Fruit fly (Drosophila melanogaster): ENCODE measurements around the gene Eig71Ef.

Gene Eig71Ef

DNA sequence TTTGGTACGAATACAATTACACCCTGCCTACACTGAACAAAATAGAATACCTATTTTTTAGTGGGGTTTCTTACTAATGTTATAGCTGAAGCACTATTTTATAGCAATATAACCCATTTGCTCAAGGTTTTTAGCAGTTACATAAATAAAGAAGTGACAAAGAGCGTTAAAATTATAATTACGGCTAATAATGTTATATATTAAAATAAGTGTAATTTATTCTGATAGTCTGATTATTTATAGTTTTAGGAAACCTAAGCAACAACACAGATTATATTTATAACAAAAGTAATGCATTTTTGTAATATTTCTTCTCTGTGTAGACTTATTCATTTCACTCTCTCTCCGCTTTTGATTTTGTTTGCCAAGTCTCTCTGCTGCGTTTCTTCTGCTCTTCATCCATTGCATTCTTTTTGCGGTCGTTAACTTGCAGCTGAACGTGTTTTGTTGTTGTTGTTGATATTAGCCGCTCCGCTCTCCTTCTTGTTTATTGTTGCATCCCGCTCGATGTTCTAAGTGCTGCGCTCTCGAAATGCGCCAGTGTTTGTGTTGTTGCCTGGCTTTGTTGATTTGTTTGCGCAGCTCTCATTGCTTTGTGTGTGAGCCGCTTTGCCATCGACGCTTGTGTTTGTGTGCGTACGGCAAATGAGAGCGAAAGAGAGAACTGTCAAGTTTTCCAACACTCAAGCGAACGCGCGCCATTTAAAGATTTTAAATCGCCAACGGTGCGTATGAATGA, 31.3 kb downstream of the Eig71Ef start (continued):
- TF ChIP-seq Lhr (GFP tag; optimal IDR thresholded peaks at IDR 0.05) (peak; percentile 70), CG15514 (GFP tag; optimal IDR thresholded peaks at IDR 0.05) (peak; percentile 57), Gug (GFP tag; IDR thresholded peaks at IDR 0.05) (peak; percentile 65; the same call in 3 of the 4 replicates), slp2 (GFP tag; optimal IDR thresholded peaks at IDR 0.05) (no peak), CG10431 (GFP tag; optimal IDR thresholded peaks at IDR 0.05) (peak; percentile 41), NC2β (GFP tag; optimal IDR thresholded peaks at IDR 0.05) (peak; percentile 6), Dll (GFP tag; IDR thresholded peaks at IDR 0.05; ENCODE audit: partially characterized antibody) (no peak), cato (GFP tag; optimal IDR thresholded peaks at IDR 0.05; ENCODE audit: borderline replicate concordance) (peak; percentile 66), CG13624 (GFP tag; optimal IDR thresholded peaks at IDR 0.05) (peak; percentile 2), sens-2 (GFP tag; IDR thresholded peaks at IDR 0.05) (peak; percentile 69), CG6272 (GFP tag; IDR thresholded peaks at IDR 0.05) (no peak), nerfin-2 (GFP tag; IDR thresholded peaks at IDR 0.05; ENCODE audit: partially characterized antibody) (no peak), BEAF-32 (GFP tag; optimal IDR thresholded peaks at IDR 0.05) (no peak), YL-1 (GFP tag; optimal IDR thresholded peaks at IDR 0.05) (peak; percentile 66), lilli (GFP tag; optimal IDR thresholded peaks at IDR 0.05) (peak; percentile 55), Vsx1 (GFP tag; optimal IDR thresholded peaks at IDR 0.05) (peak; percentile 87), Ravus (GFP tag; IDR thresholded peaks at IDR 0.05) (peak; percentile 48), Nf-YA (GFP tag; IDR thresholded peaks at IDR 0.05) (peak; percentile 63), eve (GFP tag; optimal IDR thresholded peaks at IDR 0.05) (peak in 1 of 2 experiments; percentile 92), mam (GFP tag; optimal IDR thresholded peaks at IDR 0.05) (peak; percentile 55), Nf-YB (GFP tag; optimal IDR thresholded peaks at IDR 0.05) (peak; percentile 80), CG7928 (GFP tag; optimal IDR thresholded peaks at IDR 0.05) (peak; percentile 62), Awh (GFP tag; IDR thresholded peaks at IDR 0.05) (peak; percentile 42; the same call in 1 of the 2 replicates), prd (optimal IDR thresholded peaks at IDR 0.05) (no peak), prd (GFP tag; IDR thresholded peaks at IDR 0.05) (peak; percentile 88), CG1529 (GFP tag; optimal IDR thresholded peaks at IDR 0.05) (peak; percentile 87), Ets97D (GFP tag; optimal IDR thresholded peaks at IDR 0.05) (no peak), Dip2 (GFP tag; IDR thresholded peaks at IDR 0.05) (no peak), sna (GFP tag; IDR thresholded peaks at IDR 0.05; ENCODE audit: partially characterized antibody) (no peak), amos (GFP tag; IDR thresholded peaks at IDR 0.05; ENCODE audit: partially characterized antibody) (no peak), tap (tag; optimal IDR thresholded peaks at IDR 0.05) (peak; percentile 84), CG18599 (GFP tag; optimal IDR thresholded peaks at IDR 0.05) (peak; percentile 90), crol (GFP tag; IDR thresholded peaks at IDR 0.05) (no peak; the same call in 1 of the 2 replicates), sd (tag; optimal IDR thresholded peaks at IDR 0.05) (peak; percentile 59), insv (GFP tag; optimal IDR thresholded peaks at IDR 0.05) (peak in 1 of 2 experiments; percentile 5), CG4282 (GFP tag; optimal IDR thresholded peaks at IDR 0.05) (no peak), CG14014 (GFP tag; IDR thresholded peaks at IDR 0.05) (peak; percentile 76), CG4404 (GFP tag; IDR thresholded peaks at IDR 0.05) (peak; percentile 75), CG18619 (GFP tag; optimal IDR thresholded peaks at IDR 0.05) (peak; percentile 87), CG16815 (GFP tag; optimal IDR thresholded peaks at IDR 0.05) (peak; percentile 85), CG32532 (GFP tag; IDR thresholded peaks at IDR 0.05) (peak; percentile 88), CG7372 (GFP tag; IDR thresholded peaks at IDR 0.05) (peak; percentile 87), Sry-δ (GFP tag; optimal IDR thresholded peaks at IDR 0.05) (no peak), Stat92E (GFP tag; optimal IDR thresholded peaks at IDR 0.05) (peak in 1 of 3 experiments; percentile 74), MESR4 (GFP tag; optimal IDR thresholded peaks at IDR 0.05) (no peak), klu (GFP tag; IDR thresholded peaks at IDR 0.05) (no peak; the same call in 1 of the 2 replicates), Hey (tag; optimal IDR thresholded peaks at IDR 0.05) (no peak), CG4854 (GFP tag; optimal IDR thresholded peaks at IDR 0.05) (peak; percentile 9), CG30403 (GFP tag; optimal IDR thresholded peaks at IDR 0.05) (peak; percentile 95)

Data from whole organism, embryonic.